Fruit fly (Drosophila melanogaster) whole organism, wandering third instar larva: Measurements from ENCODE around the gene CG16779.

Experiments
- CG32264 ChIP-seq: fragments of 200-800 bp; sonication (Bioruptor generic); optimal IDR thresholded peaks from 2 replicates; lab custom pipeline; 2016; ENCODE audit warnings: missing biosample characterization, missing genetic modification characterization
- CG9705 ChIP-seq: fragments of 200-800 bp; sonication (Bioruptor generic); optimal IDR thresholded peaks from 2 replicates; lab custom pipeline; 2018; ENCODE audit warnings: missing biosample characterization, mild to moderate bottlenecking, missing genetic modification characterization
- CrebA ChIP-seq: fragments of 200-800 bp; sonication (Bioruptor generic); optimal IDR thresholded peaks from 2 replicates; lab custom pipeline; 2016; ENCODE audit warnings: missing biosample characterization, mild to moderate bottlenecking, missing genetic modification characterization, borderline replicate concordance
- Dfd ChIP-seq: fragments of >200 bp; optimal IDR thresholded peaks from 2 replicates; lab custom pipeline; 2017; ENCODE audit warnings: missing biosample characterization, missing genetic modification characterization
- Dif ChIP-seq: fragments of 200-275, 200-300 bp; sonication (Bioruptor generic); optimal IDR thresholded peaks from 2 replicates; lab custom pipeline; 2018; ENCODE audit warnings: missing biosample characterization, missing genetic modification characterization; ENCODE audit not compliant: partially characterized antibody
- GATAd ChIP-seq: sonication (Bioruptor generic); optimal IDR thresholded peaks from 2 replicates; lab custom pipeline; 2016; ENCODE audit warnings: missing biosample characterization, missing genetic modification characterization
- HLH106 ChIP-seq: fragments of 200-800 bp; optimal IDR thresholded peaks from 3 replicates; lab custom pipeline; 2019; ENCODE audit warnings: missing biosample characterization, mild to moderate bottlenecking, missing genetic modification characterization, moderate library complexity
- Hnf4 ChIP-seq: fragments of 200-800 bp; sonication (Bioruptor generic); optimal IDR thresholded peaks from 2 replicates; lab custom pipeline; 2016; ENCODE audit warnings: missing biosample characterization, mild to moderate bottlenecking, missing genetic modification characterization
- Hr78 ChIP-seq: fragments of >200 bp; optimal IDR thresholded peaks from 2 replicates; lab custom pipeline; 2017; ENCODE audit warnings: missing biosample characterization, missing genetic modification characterization
- Jra ChIP-seq: sonication (Bioruptor generic); optimal IDR thresholded peaks from 2 replicates; lab custom pipeline; 2016; ENCODE audit warnings: missing biosample characterization, missing genetic modification characterization
- Mio ChIP-seq: sonication (Bioruptor generic); optimal IDR thresholded peaks from 2 replicates; lab custom pipeline; 2016; ENCODE audit warnings: missing biosample characterization, missing genetic modification characterization
- Myc ChIP-seq: fragments of >200 bp; optimal IDR thresholded peaks from 2 replicates; lab custom pipeline; 2017
- N ChIP-seq: fragments of >200 bp; optimal IDR thresholded peaks from 2 replicates; lab custom pipeline; 2018; ENCODE audit warnings: missing biosample characterization, missing external identifiers, missing genetic modification characterization
- Rel ChIP-seq, 2 experiments: fragments of 200-800 bp; sonication (Bioruptor generic) in 1 of 2; optimal IDR thresholded peaks; 2 replicates in 1 of 2; 3 replicates in 1 of 2; lab custom pipeline; 2016 to 2019; ENCODE audit warnings: mild to moderate bottlenecking in 2 of 2, missing biosample characterization in 2 of 2, missing genetic modification characterization in 2 of 2, moderate library complexity in 1 of 2
- Sp1 ChIP-seq: fragments of 200-800 bp; sonication (Bioruptor generic); optimal IDR thresholded peaks from 3 replicates; lab custom pipeline; 2019; ENCODE audit warnings: missing biosample characterization, mild to moderate bottlenecking, missing genetic modification characterization, moderate library complexity
- br ChIP-seq: fragments of 200-800 bp; sonication (Bioruptor generic); optimal IDR thresholded peaks from 2 replicates; lab custom pipeline; 2016; ENCODE audit warnings: missing biosample characterization, missing genetic modification characterization
- brk ChIP-seq: fragments of 200-800 bp; sonication (Bioruptor generic); optimal IDR thresholded peaks from 2 replicates; lab custom pipeline; 2016; ENCODE audit warnings: missing biosample characterization, mild to moderate bottlenecking, missing genetic modification characterization
- dl ChIP-seq, 2 experiments: fragments of 175-275, 200-275 bp in 1 of 2; fragments of 200-275 bp in 1 of 2; sonication (Bioruptor generic); optimal IDR thresholded peaks; lab custom pipeline; 2018; ENCODE audit warnings: mild to moderate bottlenecking in 2 of 2, missing biosample characterization in 2 of 2, missing genetic modification characterization in 2 of 2, moderate library complexity in 2 of 2; ENCODE audit not compliant: partially characterized antibody in 2 of 2, insufficient read depth in 1 of 2
- dmrt93B ChIP-seq: fragments of 200-800 bp; sonication (Bioruptor generic); optimal IDR thresholded peaks from 2 replicates; lab custom pipeline; 2018; ENCODE audit warnings: missing biosample characterization, mild to moderate bottlenecking, missing genetic modification characterization
- dsf ChIP-seq: sonication (Bioruptor generic); optimal IDR thresholded peaks from 2 replicates; lab custom pipeline; 2016; ENCODE audit warnings: missing biosample characterization, missing genetic modification characterization, borderline replicate concordance
- ey ChIP-seq: fragments of 200-800 bp; sonication (Bioruptor generic); optimal IDR thresholded peaks from 2 replicates; lab custom pipeline; 2016; ENCODE audit warnings: missing biosample characterization, missing genetic modification characterization
- foxo ChIP-seq, 2 experiments: fragments of 200-800 bp; sonication (Bioruptor generic); optimal IDR thresholded peaks; 2 replicates in 1 of 2; 3 replicates in 1 of 2; lab custom pipeline; 2016 to 2017; ENCODE audit warnings: missing biosample characterization in 2 of 2, missing genetic modification characterization in 2 of 2
- fru ChIP-seq: fragments of 200-800 bp; sonication (Bioruptor generic); optimal IDR thresholded peaks from 3 replicates; lab custom pipeline; 2016; ENCODE audit warnings: missing biosample characterization, mild to moderate bottlenecking, missing genetic modification characterization
- h ChIP-seq: fragments of 200-800 bp; sonication (Bioruptor generic); optimal IDR thresholded peaks from 3 replicates; lab custom pipeline; 2016; ENCODE audit warnings: missing biosample characterization, mild to moderate bottlenecking, missing genetic modification characterization
- lola ChIP-seq: fragments of >200 bp; optimal IDR thresholded peaks from 2 replicates; lab custom pipeline; 2017; ENCODE audit warnings: missing biosample characterization, missing genetic modification characterization
- pan ChIP-seq: fragments of >200 bp; optimal IDR thresholded peaks from 2 replicates; lab custom pipeline; 2017
- psq ChIP-seq: fragments of 200-800 bp; sonication (Bioruptor generic); optimal IDR thresholded peaks from 3 replicates; lab custom pipeline; 2017; ENCODE audit warnings: missing biosample characterization, mild to moderate bottlenecking, missing genetic modification characterization, moderate library complexity
- rgr ChIP-seq: fragments of 200-800 bp; sonication (Bioruptor generic); optimal IDR thresholded peaks from 3 replicates; lab custom pipeline; 2016; ENCODE audit warnings: missing biosample characterization, mild to moderate bottlenecking, missing genetic modification characterization
- sage ChIP-seq: fragments of 200-800 bp; sonication (Bioruptor generic); optimal IDR thresholded peaks from 2 replicates; lab custom pipeline; 2016; ENCODE audit warnings: missing biosample characterization, mild to moderate bottlenecking, missing genetic modification characterization
- sv ChIP-seq: fragments of 200-800 bp; sonication (Bioruptor generic); optimal IDR thresholded peaks from 3 replicates; lab custom pipeline; 2016; ENCODE audit warnings: missing biosample characterization, missing genetic modification characterization
- tai ChIP-seq: sonication (Bioruptor generic); optimal IDR thresholded peaks from 2 replicates; lab custom pipeline; 2016; ENCODE audit warnings: missing biosample characterization, missing genetic modification characterization
- woc ChIP-seq: sonication (Bioruptor generic); optimal IDR thresholded peaks from 2 replicates; lab custom pipeline; 2016; ENCODE audit warnings: missing biosample characterization, mild to moderate bottlenecking, missing genetic modification characterization

Gene CG16779

DNA sequence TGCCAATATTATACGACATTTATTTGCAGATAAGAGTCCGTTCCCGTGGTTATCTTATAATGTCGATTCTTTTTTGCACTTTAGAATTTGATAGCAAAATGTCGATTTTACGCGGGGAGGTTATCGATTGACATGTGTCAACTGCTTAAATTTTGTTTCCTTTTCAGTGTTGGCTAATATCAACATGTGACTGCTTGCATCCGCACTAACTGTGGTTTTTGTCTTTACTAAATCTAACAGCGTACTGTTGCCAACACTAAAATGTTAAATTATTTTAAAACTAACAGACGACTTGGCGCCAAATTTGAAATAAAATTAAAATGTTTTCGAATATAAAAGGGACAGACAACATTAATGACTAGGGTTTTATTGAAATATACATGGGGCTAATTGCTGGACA lies 3.3 kb upstream of the CG16779 start (continued):
- TF ChIP-seq Rel (GFP tag; optimal IDR thresholded peaks at IDR 0.05; lab: Kevin White, UChicago) (no peak), Rel (tag; optimal IDR thresholded peaks at IDR 0.05; lab: Kevin White, UChicago) (peak; percentile 49), sv (GFP tag; lab: Kevin White, UChicago) (peak; percentile 60)

DNA sequence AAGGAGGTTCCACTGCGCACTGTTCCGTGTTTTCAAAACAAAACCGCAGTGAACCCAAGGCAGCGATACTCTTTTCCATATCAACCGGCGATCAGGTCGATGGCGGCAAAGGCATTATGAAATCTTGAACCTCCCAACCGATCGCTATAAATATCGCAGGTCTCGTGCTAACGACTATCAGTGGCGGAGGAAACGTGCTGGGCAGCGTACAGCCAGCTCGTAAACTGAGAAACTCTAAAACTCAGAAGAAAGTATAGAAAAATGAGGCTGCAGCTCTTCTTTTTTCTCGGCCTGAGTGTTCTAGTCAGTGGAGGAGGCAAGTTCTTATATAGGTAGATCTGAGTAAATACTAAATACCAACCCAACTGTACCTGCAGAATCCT lies 1.1 kb upstream of the CG16779 start, which contains the start of gene phu:
phu (plus strand) TSS at position 175 of the 383 bp plus-strand sequence.
- no peak for TF ChIP-seq Dfd (GFP tag; lab: Kevin White, UChicago)
- TF ChIP-seq Rel (GFP tag; optimal IDR thresholded peaks at IDR 0.05; lab: Kevin White, UChicago): no peak
- no peak for TF ChIP-seq Rel (tag; optimal IDR thresholded peaks at IDR 0.05; lab: Kevin White, UChicago)
- no peak for TF ChIP-seq psq (GFP tag; lab: Kevin White, UChicago)
- no peak for TF ChIP-seq rgr (GFP tag; lab: Kevin White, UChicago)
- no peak for TF ChIP-seq CG32264 (GFP tag; lab: Kevin White, UChicago)
- TF ChIP-seq woc: no peak
- TF ChIP-seq N (GFP tag; lab: Kevin White, UChicago): no peak
- no peak for TF ChIP-seq pan (lab: Kevin White, UChicago)
- no peak for TF ChIP-seq sage (GFP tag; lab: Kevin White, UChicago)
- no peak for TF ChIP-seq Hr78 (GFP tag; lab: Kevin White, UChicago)
- no peak for TF ChIP-seq h
- no peak for TF ChIP-seq CG9705 (GFP tag; lab: Kevin White, UChicago)
- no peak for TF ChIP-seq dsf (GFP tag; lab: Kevin White, UChicago)

dm6 chr3R:9492100-9492499 lies 1.4 kb downstream of the CG16779 start:
- TF ChIP-seq CG32264 (GFP tag; lab: Kevin White, UChicago): no peak
- TF ChIP-seq sage (GFP tag; lab: Kevin White, UChicago): no peak
- TF ChIP-seq h: no peak
- TF ChIP-seq br (GFP tag; lab: Kevin White, UChicago): no peak
- TF ChIP-seq dmrt93B (GFP tag; lab: Kevin White, UChicago): no peak
- TF ChIP-seq dl (GFP tag; optimal IDR thresholded peaks at IDR 0.05; lab: Kevin White, UChicago; ENCODE audit: insufficient read depth in 1 of 2, partially characterized antibody in 2 of 2): no peak
- no peak for TF ChIP-seq Myc (lab: Kevin White, UChicago)
- TF ChIP-seq Hr78 (GFP tag; lab: Kevin White, UChicago): no peak
- TF ChIP-seq GATAd (GFP tag; lab: Kevin White, UChicago): no peak
- no peak for TF ChIP-seq foxo (GFP tag; optimal IDR thresholded peaks at IDR 0.05; lab: Kevin White, UChicago)
- no peak for TF ChIP-seq brk (GFP tag; lab: Kevin White, UChicago)
- no peak for TF ChIP-seq Sp1 (GFP tag; lab: Kevin White, UChicago)
- no peak for TF ChIP-seq Dif
- no peak for TF ChIP-seq lola (GFP tag; lab: Kevin White, UChicago)
- TF ChIP-seq Dfd (GFP tag; lab: Kevin White, UChicago): no peak

DNA sequence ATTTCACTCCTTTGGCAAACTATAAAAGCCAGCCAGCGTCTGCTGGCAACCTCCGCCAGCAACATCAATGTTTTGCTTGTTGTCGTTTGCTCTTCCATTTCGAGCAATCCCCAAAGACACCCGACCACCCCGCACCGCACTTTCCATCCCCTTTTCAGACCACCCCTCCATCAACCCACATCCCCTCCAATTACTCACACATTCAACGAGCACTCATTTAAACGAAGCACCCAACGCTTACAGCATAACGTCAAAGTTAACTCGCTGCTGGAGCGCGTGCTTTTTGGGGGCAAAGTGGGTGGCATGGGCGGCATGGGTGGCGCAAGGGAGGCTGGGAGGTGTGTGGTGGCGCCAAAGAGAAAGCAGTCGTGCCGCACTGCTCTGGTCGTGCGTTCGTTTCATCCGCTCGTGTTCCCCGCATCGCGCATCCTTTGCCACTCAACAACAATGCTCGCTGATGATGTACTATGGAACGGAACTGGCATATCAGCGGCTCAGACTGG lies 2.4 kb downstream of the CG16779 start:
- TF ChIP-seq dmrt93B (GFP tag; lab: Kevin White, UChicago) (no peak), foxo (GFP tag; optimal IDR thresholded peaks at IDR 0.05; lab: Kevin White, UChicago) (no peak), Hnf4 (no peak), sv (GFP tag; lab: Kevin White, UChicago) (no peak), Myc (lab: Kevin White, UChicago) (no peak), pan (lab: Kevin White, UChicago) (no peak), CG32264 (GFP tag; lab: Kevin White, UChicago) (no peak), tai (no peak), Dif (no peak), Mio (GFP tag; lab: Kevin White, UChicago) (no peak), ey (GFP tag; lab: Kevin White, UChicago) (no peak), Jra (no peak), CrebA (GFP tag; lab: Kevin White, UChicago) (no peak), HLH106 (no peak), rgr (GFP tag; lab: Kevin White, UChicago) (no peak), psq (GFP tag; lab: Kevin White, UChicago) (no peak), Dfd (GFP tag; lab: Kevin White, UChicago) (no peak), brk (GFP tag; lab: Kevin White, UChicago) (no peak)

dm6 chr3R:9488493-9488892 lies 5.0 kb downstream of the CG16779 start:
- TF ChIP-seq Mio (GFP tag; lab: Kevin White, UChicago) (no peak), Dfd (GFP tag; lab: Kevin White, UChicago) (peak; percentile 86), fru (no peak), Hnf4 (no peak)
